Worm (Caenorhabditis elegans): ENCODE data around the gene srw-43.

Gene srw-43

ce11 chrV:16733681-16734080, 47.9 kb downstream of the srw-43 start, which contains the start of gene T25E12.16:
TSS of gene T25E12.16 (minus strand) at chrV:16733781.
- TF ChIP-seq unc-120 (tag; optimal IDR thresholded peaks at IDR 0.05; ENCODE audit: poor library complexity, severe bottlenecking) (no peak), nhr-237 (tag; optimal IDR thresholded peaks at IDR 0.05) (no peak), mab-5 (tag; optimal IDR thresholded peaks at IDR 0.05) (no peak), hlh-1 (tag; optimal IDR thresholded peaks at IDR 0.05) (no peak), ztf-11 (tag; optimal IDR thresholded peaks at IDR 0.05) (no peak), unc-62 (GFP tag; optimal IDR thresholded peaks at IDR 0.05) (no peak), ham-2 (GFP tag; optimal IDR thresholded peaks at IDR 0.05) (no peak)

- TF ChIP-seq flh-1 (GFP tag; optimal IDR thresholded peaks at IDR 0.05) (no peak), bed-3 (GFP tag; optimal IDR thresholded peaks at IDR 0.05) (no peak), pha-4 (tag; optimal IDR thresholded peaks at IDR 0.05) (no peak), nhr-12 (tag; optimal IDR thresholded peaks at IDR 0.05) (no peak), cnd-1 (tag; optimal IDR thresholded peaks at IDR 0.05) (no peak), drap-1 (GFP tag; optimal IDR thresholded peaks at IDR 0.05) (no peak), ham-2 (GFP tag; optimal IDR thresholded peaks at IDR 0.05) (no peak), nhr-2 (tag; optimal IDR thresholded peaks at IDR 0.05) (no peak)
These were observed 49.7 kb downstream of the srw-43 start, which contains the start of the genes clec-38 and clec-34 for ce11 chrV:16735518-16735917. TSS of gene clec-38 (minus strand) at chrV:16735618. TSS of gene clec-34 (plus strand) at chrV:16735765.

Measured in whole organism, mixed stage, embryonic.